Worm (Caenorhabditis elegans): ENCODE data around the gene M05D6.2.

DNA sequence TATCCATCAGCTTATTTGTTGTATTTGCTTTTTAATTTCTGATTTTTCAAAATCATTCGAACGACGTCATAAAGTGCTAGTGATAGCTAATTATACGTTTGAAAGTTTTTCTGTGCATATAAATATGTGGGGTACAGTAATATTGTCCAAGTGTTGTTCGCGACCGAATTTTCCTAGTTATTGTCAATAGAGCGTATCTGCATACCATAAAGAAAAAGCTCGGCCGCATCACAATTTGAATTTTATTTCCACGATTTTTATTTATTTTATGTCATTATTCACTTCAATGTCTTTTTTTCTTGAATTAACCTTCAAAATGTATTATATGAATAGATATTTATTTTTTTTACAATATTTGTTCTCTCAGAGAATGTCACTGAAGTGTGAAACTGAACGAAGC lies 48.9 kb downstream of the M05D6.2 start, which contains the start of gene rnh-2:
- TF ChIP-seq snpc-4 (tag; optimal IDR thresholded peaks at IDR 0.05) (no peak), drap-1 (GFP tag; optimal IDR thresholded peaks at IDR 0.05) (peak; percentile 7), pha-4 (tag; optimal IDR thresholded peaks at IDR 0.05) (peak; percentile 78), ztf-11 (tag; optimal IDR thresholded peaks at IDR 0.05) (no peak), unc-62 (GFP tag; optimal IDR thresholded peaks at IDR 0.05) (no peak), blmp-1 (tag; optimal IDR thresholded peaks at IDR 0.05) (no peak), lsy-2 (tag; optimal IDR thresholded peaks at IDR 0.05) (peak; percentile 91), nhr-76 (tag; optimal IDR thresholded peaks at IDR 0.05) (no peak)
